Fruit fly (Drosophila melanogaster) whole organism, embryonic: ENCODE results near the gene dgt6.
A peak's percentile ranks its signal among the peaks of the same experiment; 100 is the strongest.

Experiments
- ATbp ChIP-seq: fragments of 200-800 bp; sonication (Bioruptor generic); optimal IDR thresholded peaks from 2 replicates; lab custom pipeline; 2017; ENCODE audit warnings: missing biosample characterization, mild to moderate bottlenecking, missing genetic modification characterization, missing genetic modification reagents
- Aef1 ChIP-seq: fragments of 200-800 bp; sonication (Bioruptor generic); IDR thresholded peaks from 3 replicates; pipeline ENCODE4 v1.3.6; 2022; ENCODE audit warnings: missing biosample characterization, missing genetic modification characterization
- Antp ChIP-seq: fragments of 200-800 bp; sonication (Bioruptor generic); optimal IDR thresholded peaks from 3 replicates; lab custom pipeline; 2016; ENCODE audit warnings: missing biosample characterization, missing genetic modification characterization
- CG10209 ChIP-seq: fragments of 200-800 bp; sonication (Bioruptor generic); optimal IDR thresholded peaks from 3 replicates; lab custom pipeline; 2017; ENCODE audit warnings: missing biosample characterization, mild to moderate bottlenecking, missing genetic modification characterization, missing genetic modification reagents
- CG10366 ChIP-seq: fragments of 200-800 bp; sonication (Bioruptor generic); IDR thresholded peaks from 2 replicates; pipeline ENCODE4 v1.3.6; 2022; ENCODE audit warnings: missing biosample characterization, missing genetic modification characterization
- CG11093 ChIP-seq: fragments of 200-800 bp; sonication (Bioruptor generic); IDR thresholded peaks from 3 replicates; pipeline ENCODE4 v1.3.6; 2022; ENCODE audit warnings: missing biosample characterization, missing genetic modification characterization
- CG11560 ChIP-seq: fragments of 200-800 bp; sonication (Bioruptor generic); IDR thresholded peaks from 3 replicates; pipeline ENCODE4 v1.3.6; 2022; ENCODE audit warnings: missing biosample characterization, missing genetic modification characterization
- CG12219 ChIP-seq: fragments of 200-800 bp; sonication (Bioruptor generic); optimal IDR thresholded peaks from 3 replicates; lab custom pipeline; 2018; ENCODE audit warnings: missing biosample characterization, mild to moderate bottlenecking, missing genetic modification characterization
- CG12744 ChIP-seq: fragments of 200-800 bp; sonication (Bioruptor generic); optimal IDR thresholded peaks from 2 replicates; lab custom pipeline; 2016; ENCODE audit warnings: missing biosample characterization, missing genetic modification characterization
- CG13287 ChIP-seq: fragments of 200-800 bp; sonication (Bioruptor generic); IDR thresholded peaks from 2 replicates; pipeline ENCODE4 v1.3.6; 2022; ENCODE audit warnings: missing biosample characterization, missing genetic modification characterization; ENCODE audit not compliant: partially characterized antibody
- CG14860 ChIP-seq: fragments of 200-800 bp; sonication (Bioruptor generic); IDR thresholded peaks from 3 replicates; pipeline ENCODE4 v1.3.6; 2022; ENCODE audit warnings: missing biosample characterization, missing genetic modification characterization; ENCODE audit not compliant: partially characterized antibody
- CG15514 ChIP-seq: fragments of 200-800 bp; sonication (Bioruptor generic); optimal IDR thresholded peaks from 3 replicates; lab custom pipeline; 2017; ENCODE audit warnings: missing biosample characterization, missing genetic modification characterization, mild to moderate bottlenecking, moderate library complexity, missing genetic modification reagents
- CG1602 ChIP-seq: fragments of 200-800 bp; sonication (Bioruptor generic); optimal IDR thresholded peaks from 3 replicates; lab custom pipeline; 2016; ENCODE audit warnings: missing biosample characterization, missing genetic modification characterization
- CG18262 ChIP-seq: fragments of 200-800 bp; optimal IDR thresholded peaks from 3 replicates; lab custom pipeline; 2019; ENCODE audit warnings: missing biosample characterization, mild to moderate bottlenecking, missing genetic modification characterization, moderate library complexity
- CG18476 ChIP-seq: fragments of 200-800 bp; sonication (Bioruptor generic); optimal IDR thresholded peaks from 2 replicates; lab custom pipeline; 2016; ENCODE audit warnings: missing biosample characterization, mild to moderate bottlenecking, missing genetic modification characterization
- CG2116 ChIP-seq: fragments of 200-800 bp; sonication (Bioruptor generic); optimal IDR thresholded peaks from 3 replicates; lab custom pipeline; 2018; ENCODE audit warnings: missing biosample characterization, mild to moderate bottlenecking, missing genetic modification characterization
- CG31388 ChIP-seq: fragments of 200-800 bp; sonication (Bioruptor generic); optimal IDR thresholded peaks from 2 replicates; lab custom pipeline; 2016; ENCODE audit warnings: missing biosample characterization, missing genetic modification characterization
- CG31441 ChIP-seq: fragments of 200-800 bp; sonication (Bioruptor generic); IDR thresholded peaks from 2 replicates; pipeline ENCODE4 v1.3.6; 2022; ENCODE audit warnings: missing biosample characterization, missing genetic modification characterization
- CG3726 ChIP-seq: fragments of 200-800 bp; sonication (Bioruptor generic); IDR thresholded peaks from 3 replicates; pipeline ENCODE4, ENCODE4 v1.3.6; 2022; ENCODE audit warnings: missing biosample characterization, missing genetic modification characterization
- CG4617 ChIP-seq: fragments of 200-800 bp; sonication (Bioruptor generic); optimal IDR thresholded peaks from 3 replicates; lab custom pipeline; 2016; ENCODE audit warnings: missing biosample characterization, missing genetic modification characterization, borderline replicate concordance
- CG8290 ChIP-seq, 3 experiments: fragments of 200-800 bp; sonication (Bioruptor generic); optimal IDR thresholded peaks; 2 replicates each; lab custom pipeline; 2016 to 2019; ENCODE audit warnings: missing biosample characterization in 3 of 3, missing genetic modification characterization in 3 of 3, mild to moderate bottlenecking in 2 of 3, moderate library complexity in 1 of 3
- E2f2 ChIP-seq: fragments of 200-800 bp; sonication (Bioruptor generic); IDR thresholded peaks from 2 replicates; pipeline ENCODE4 v1.3.6; 2022; ENCODE audit warnings: missing biosample characterization, missing genetic modification characterization
- Fer3 ChIP-seq: fragments of 200-800 bp; sonication (Bioruptor generic); optimal IDR thresholded peaks from 2 replicates; lab custom pipeline; 2018; ENCODE audit warnings: missing biosample characterization, mild to moderate bottlenecking, missing genetic modification characterization, moderate library complexity
- Hey ChIP-seq: fragments of 200-800 bp; sonication (Bioruptor generic); optimal IDR thresholded peaks from 3 replicates; lab custom pipeline; 2018; ENCODE audit warnings: missing biosample characterization, mild to moderate bottlenecking, missing genetic modification characterization
- Hmr ChIP-seq: fragments of 200-800 bp; sonication (Bioruptor generic); optimal IDR thresholded peaks from 3 replicates; lab custom pipeline; 2017; ENCODE audit warnings: mild to moderate bottlenecking, missing biosample characterization, missing genetic modification reagents, missing genetic modification characterization
- Med ChIP-seq: fragments of 200-800 bp; sonication (Bioruptor generic); peaks from one replicate; lab custom pipeline; 2016; ENCODE audit warnings: missing biosample characterization, missing genetic modification characterization, mild to moderate bottlenecking, inconsistent platforms, moderate library complexity
- NfI ChIP-seq: fragments of 200-800 bp; sonication (Bioruptor generic); optimal IDR thresholded peaks from 3 replicates; lab custom pipeline; 2018; ENCODE audit warnings: missing biosample characterization, mild to moderate bottlenecking, missing genetic modification characterization, moderate library complexity
- PHDP ChIP-seq: fragments of 200-800 bp; sonication (Bioruptor generic); optimal IDR thresholded peaks from 3 replicates; lab custom pipeline; 2018; ENCODE audit warnings: missing biosample characterization, mild to moderate bottlenecking, missing genetic modification characterization, moderate library complexity
- Taf1 ChIP-seq: fragments of 200-800 bp; sonication (Bioruptor generic); IDR thresholded peaks from 2 replicates; pipeline ENCODE4 v1.3.6; 2022; ENCODE audit warnings: missing biosample characterization, missing genetic modification characterization
- Usf ChIP-seq: fragments of 200-800 bp; sonication (Bioruptor generic); optimal IDR thresholded peaks from 2 replicates; lab custom pipeline; 2017; ENCODE audit warnings: missing genotype, missing biosample characterization, missing genetic modification characterization
- bcd ChIP-seq: fragments of 200-800 bp; sonication (Bioruptor generic); optimal IDR thresholded peaks from 2 replicates; lab custom pipeline; 2017; ENCODE audit warnings: missing biosample characterization, mild to moderate bottlenecking, missing genetic modification characterization
- cato ChIP-seq: fragments of 200-800 bp; sonication (Bioruptor generic); optimal IDR thresholded peaks from 2 replicates; lab custom pipeline; 2016; ENCODE audit warnings: missing biosample characterization, missing genetic modification characterization, borderline replicate concordance
- crp ChIP-seq, 2 experiments: fragments of 200-800 bp; sonication (Bioruptor generic); optimal IDR thresholded peaks; 2 replicates in 1 of 2; 3 replicates in 1 of 2; lab custom pipeline; 2017; ENCODE audit warnings: missing biosample characterization in 2 of 2, missing genetic modification characterization in 2 of 2, mild to moderate bottlenecking in 1 of 2, moderate library complexity in 1 of 2
- dan ChIP-seq: fragments of 200-800 bp; sonication (Bioruptor generic); IDR thresholded peaks from 2 replicates; pipeline ENCODE4 v1.3.6; 2022; ENCODE audit warnings: missing biosample characterization, missing genetic modification characterization
- danr ChIP-seq: fragments of 200-800 bp; sonication (Bioruptor generic); IDR thresholded peaks from 2 replicates; pipeline ENCODE4 v1.3.6; 2022; ENCODE audit warnings: missing biosample characterization, missing genetic modification characterization
- fd64A ChIP-seq: fragments of 200-800 bp; sonication (Bioruptor generic); optimal IDR thresholded peaks from 3 replicates; lab custom pipeline; 2018; ENCODE audit warnings: missing biosample characterization, mild to moderate bottlenecking, missing genetic modification characterization
- gro ChIP-seq: fragments of 200-800 bp; sonication (Bioruptor generic); optimal IDR thresholded peaks from 2 replicates; lab custom pipeline; 2016; ENCODE audit warnings: missing biosample characterization, missing genetic modification characterization
- hb ChIP-seq: fragments of 200-800 bp; sonication (Bioruptor generic); IDR thresholded peaks from 3 replicates; pipeline ENCODE4 v1.3.6; 2022; ENCODE audit warnings: missing biosample characterization, missing genetic modification characterization; ENCODE audit not compliant: partially characterized antibody
- lilli ChIP-seq: fragments of 200-800 bp; sonication (Bioruptor generic); optimal IDR thresholded peaks from 3 replicates; lab custom pipeline; 2016; ENCODE audit warnings: missing biosample characterization, missing genetic modification characterization
- nerfin-2 ChIP-seq: fragments of 200-800 bp; sonication (Bioruptor generic); IDR thresholded peaks from 2 replicates; pipeline ENCODE4 v1.3.6; 2022; ENCODE audit warnings: missing biosample characterization, missing genetic modification characterization; ENCODE audit not compliant: partially characterized antibody
- peb ChIP-seq: fragments of 200-800 bp; sonication (Bioruptor generic); IDR thresholded peaks from 2 replicates; pipeline ENCODE4 v1.3.6; 2022; ENCODE audit warnings: missing biosample characterization, missing genetic modification characterization
- pros ChIP-seq: fragments of 200-800 bp; sonication (Bioruptor generic); optimal IDR thresholded peaks from 3 replicates; lab custom pipeline; 2019; ENCODE audit warnings: missing biosample characterization, mild to moderate bottlenecking, missing genetic modification characterization, moderate library complexity
- pum ChIP-seq: fragments of 200-800 bp; sonication (Bioruptor generic); optimal IDR thresholded peaks from 2 replicates; lab custom pipeline; 2016; ENCODE audit warnings: missing biosample characterization, missing genetic modification characterization
- ro ChIP-seq: fragments of 200-800 bp; sonication (Bioruptor generic); IDR thresholded peaks from 2 replicates; pipeline ENCODE4 v1.3.6; 2022; ENCODE audit warnings: missing biosample characterization, missing genetic modification characterization
- row ChIP-seq: fragments of 200-800 bp; sonication (Bioruptor generic); IDR thresholded peaks from 3 replicates; pipeline ENCODE4 v1.3.6; 2022; ENCODE audit warnings: missing biosample characterization, missing genetic modification characterization
- schlank ChIP-seq: fragments of 200-800 bp; sonication (Bioruptor generic); optimal IDR thresholded peaks from 2 replicates; lab custom pipeline; 2018; ENCODE audit warnings: missing biosample characterization, mild to moderate bottlenecking, missing genetic modification characterization
- sisA ChIP-seq: fragments of 200-800 bp; sonication (Bioruptor generic); IDR thresholded peaks from 2 replicates; pipeline ENCODE4 v1.3.6; 2022; ENCODE audit warnings: missing biosample characterization, missing genetic modification characterization
- tgo ChIP-seq: fragments of 200-800 bp; sonication (Bioruptor generic); IDR thresholded peaks from 3 replicates; pipeline ENCODE4 v1.3.6; 2022; ENCODE audit warnings: missing biosample characterization, missing genetic modification characterization
- unc-4 ChIP-seq: fragments of 200-800 bp; sonication (Bioruptor generic); IDR thresholded peaks from 2 replicates; pipeline ENCODE4 v1.3.6; 2022; ENCODE audit warnings: missing biosample characterization, missing genetic modification characterization; ENCODE audit not compliant: partially characterized antibody
- zfh2 ChIP-seq: fragments of 200-800 bp; sonication (Bioruptor generic); optimal IDR thresholded peaks from 2 replicates; lab custom pipeline; 2016; ENCODE audit warnings: missing biosample characterization, missing genetic modification characterization

Gene dgt6

dm6 chr3R:29116167-29116725 lies 14.5 kb downstream of the dgt6 start, which contains the start of gene Atg14 (continued):
- TF ChIP-seq peb (GFP tag; lab: Robert Waterston, UW) (no peak), CG14860 (peak; percentile 92), CG18262 (peak; percentile 5), cato (no peak), crp (GFP tag; optimal IDR thresholded peaks at IDR 0.05; lab: Kevin White, UChicago) (no peak), Aef1 (GFP tag; lab: Robert Waterston, UW) (no peak), pum (GFP tag; lab: Kevin White, UChicago) (no peak), CG2116 (GFP tag; lab: Kevin White, UChicago) (peak; percentile 81), CG1602 (GFP tag; lab: Kevin White, UChicago) (no peak), CG31388 (no peak), sisA (no peak), Fer3 (tag; lab: Kevin White, UChicago) (peak; percentile 17), CG13287 (GFP tag; lab: Robert Waterston, UW) (peak; percentile 97), E2f2 (GFP tag; lab: Robert Waterston, UW) (peak; percentile 98), ro (no peak), NfI (GFP tag; lab: Kevin White, UChicago) (peak; percentile 40), CG8290 (GFP tag; optimal IDR thresholded peaks at IDR 0.05; lab: Kevin White, UChicago) (no peak), CG8290 (tag; optimal IDR thresholded peaks at IDR 0.05; lab: Kevin White, UChicago) (peak in 1 of 2 experiments; percentile 54), PHDP (tag; lab: Kevin White, UChicago) (peak; percentile 31), row (no peak; the same call in 2 of the 3 replicates), unc-4 (peak; percentile 92), CG10209 (GFP tag; lab: Kevin White, UChicago) (no peak), ATbp (GFP tag; lab: Kevin White, UChicago) (no peak), schlank (tag; lab: Kevin White, UChicago) (no peak), Taf1 (GFP tag; lab: Robert Waterston, UW) (no peak), fd64A (GFP tag; lab: Kevin White, UChicago) (no peak), gro (GFP tag; lab: Kevin White, UChicago) (no peak), CG18476 (GFP tag; lab: Kevin White, UChicago) (no peak), CG11093 (GFP tag; lab: Robert Waterston, UW) (no peak), CG4617 (GFP tag; lab: Kevin White, UChicago) (peak; percentile 81), Med (GFP tag; lab: Kevin White, UChicago) (peak; percentile 87), zfh2 (GFP tag; lab: Kevin White, UChicago) (no peak), Usf (no peak), Hmr (GFP tag; lab: Kevin White, UChicago) (peak; percentile 30), CG10366 (GFP tag; lab: Robert Waterston, UW) (no peak), hb (GFP tag; lab: Robert Waterston, UW) (peak; percentile 95), pros (GFP tag; lab: Kevin White, UChicago) (no peak), bcd (GFP tag; lab: Kevin White, UChicago) (no peak), tgo (GFP tag; lab: Robert Waterston, UW) (no peak), Antp (GFP tag; lab: Kevin White, UChicago) (no peak), CG11560 (tag; lab: Robert Waterston, UW) (no peak), dan (GFP tag; lab: Robert Waterston, UW) (no peak), CG12219 (GFP tag; lab: Kevin White, UChicago) (no peak), lilli (GFP tag; lab: Kevin White, UChicago) (peak; percentile 22), danr (GFP tag; lab: Robert Waterston, UW) (no peak), CG31441 (no peak), Hey (tag; lab: Kevin White, UChicago) (no peak), CG15514 (GFP tag; lab: Kevin White, UChicago) (peak; percentile 47), CG3726 (no peak), CG12744 (GFP tag; lab: Kevin White, UChicago) (no peak), nerfin-2 (peak; percentile 98)
